Fruit fly (Drosophila melanogaster) whole organism, embryonic: Measurements from ENCODE around the gene CG45487.

Experiments
- CG31365 ChIP-seq: fragments of 200-800 bp; sonication (Bioruptor generic); optimal IDR thresholded peaks from 2 replicates; lab custom pipeline; 2018; ENCODE audit warnings: missing biosample characterization, mild to moderate bottlenecking, missing genetic modification characterization
- Hr39 ChIP-seq: fragments of >200 bp; optimal IDR thresholded peaks from 2 replicates; lab custom pipeline; 2017
- Mad ChIP-seq: fragments of 200-800 bp; sonication (Bioruptor generic); optimal IDR thresholded peaks from 2 replicates; lab custom pipeline; 2016; ENCODE audit warnings: missing biosample characterization, missing genetic modification characterization
- az2 ChIP-seq: fragments of 200-800 bp; sonication (Bioruptor generic); optimal IDR thresholded peaks from 3 replicates; lab custom pipeline; 2016; ENCODE audit warnings: missing biosample characterization, missing genetic modification characterization
- vfl ChIP-seq: fragments of 200-800 bp; sonication (Bioruptor generic); optimal IDR thresholded peaks from 2 replicates; lab custom pipeline; 2016; ENCODE audit warnings: missing biosample characterization, missing genetic modification characterization

- TF ChIP-seq az2 (GFP tag; lab: Kevin White, UChicago) (no peak), vfl (GFP tag; lab: Kevin White, UChicago) (no peak), Mad (no peak), Hr39 (lab: Kevin White, UChicago) (no peak), CG31365 (tag; lab: Kevin White, UChicago) (no peak)
Measured at dm6 chrX:19899978-19900377, 15.1 kb downstream of the CG45487 start.
